Worm (Caenorhabditis elegans) whole organism, L4 larva: Measurements from ENCODE around the gene med-2.

Source experiments
- lin-13 ChIP-seq: fragments of 150-350 bp; optimal IDR thresholded peaks from 2 replicates; lab custom pipeline; 2014; ENCODE audit warnings: missing biosample characterization, missing genetic modification reagents, missing genetic modification characterization
- mdl-1 ChIP-seq, 2 experiments: fragments of 150-350 bp in 1 of 2; sonication (generic microtip) in 1 of 2; optimal IDR thresholded peaks; 2 replicates each; lab custom pipeline; 2014 to 2017; ENCODE audit warnings: missing biosample characterization in 2 of 2, missing genetic modification characterization in 2 of 2
- pqm-1 ChIP-seq: sonication (generic microtip); optimal IDR thresholded peaks from 2 replicates; lab custom pipeline; 2017; ENCODE audit warnings: missing biosample characterization, missing genetic modification characterization

- TF ChIP-seq lin-13 (GFP tag; lab: Kevin White, UChicago) (no peak), mdl-1 (tag; optimal IDR thresholded peaks at IDR 0.05; lab: Kevin White, UChicago) (no peak), pqm-1 (tag; lab: Kevin White, UChicago) (no peak)
Observed at ce11 chrIII:6859482-6859881, 24.8 kb upstream of the med-2 start, which contains the start of gene clec-158.
